Fruit fly (Drosophila melanogaster) whole organism, embryonic: ENCODE data around the gene CG14154.

ENCODE experiments used
- B-H1 ChIP-seq: fragments of 200-800 bp; sonication (Bioruptor generic); IDR thresholded peaks from 3 replicates; pipeline ENCODE4 v1.3.6; 2022; ENCODE audit warnings: missing biosample characterization, missing genetic modification characterization
- CG11247 ChIP-seq: fragments of 200-800 bp; sonication (Bioruptor generic); IDR thresholded peaks from 2 replicates; pipeline ENCODE4 v1.3.6; 2022; ENCODE audit warnings: missing biosample characterization, missing genetic modification characterization
- CG11504 ChIP-seq: fragments of 200-800 bp; sonication (Bioruptor generic); optimal IDR thresholded peaks from 3 replicates; lab custom pipeline; 2019; ENCODE audit warnings: missing biosample characterization, mild to moderate bottlenecking, missing genetic modification characterization, moderate library complexity
- CG12769 ChIP-seq: fragments of 200-800 bp; sonication (Bioruptor generic); optimal IDR thresholded peaks from 2 replicates; lab custom pipeline; 2019; ENCODE audit warnings: missing biosample characterization, mild to moderate bottlenecking, missing genetic modification characterization, moderate library complexity
- CG14710 ChIP-seq: fragments of 200-800 bp; sonication (Bioruptor generic); optimal IDR thresholded peaks from 3 replicates; lab custom pipeline; 2019; ENCODE audit warnings: missing biosample characterization, mild to moderate bottlenecking, missing genetic modification characterization, moderate library complexity
- CG17328 ChIP-seq: fragments of 200-800 bp; sonication (Bioruptor generic); IDR thresholded peaks from 2 replicates; pipeline ENCODE4 v1.3.6; 2022; ENCODE audit warnings: missing biosample characterization, missing genetic modification characterization
- CG17361 ChIP-seq: fragments of 200-800 bp; sonication (Bioruptor generic); IDR thresholded peaks from 3 replicates; pipeline ENCODE4 v1.3.6; 2022; ENCODE audit warnings: missing biosample characterization, missing genetic modification characterization
- CG18619 ChIP-seq: fragments of 200-800 bp; sonication (Bioruptor generic); optimal IDR thresholded peaks from 3 replicates; lab custom pipeline; 2017; ENCODE audit warnings: missing biosample characterization, mild to moderate bottlenecking, missing genetic modification characterization
- CG2129 ChIP-seq: fragments of 200-800 bp; sonication (Bioruptor generic); IDR thresholded peaks from 2 replicates; pipeline ENCODE4 v1.3.6; 2022; ENCODE audit warnings: missing biosample characterization, missing genetic modification characterization; ENCODE audit not compliant: partially characterized antibody
- CG2199 ChIP-seq: fragments of 200-800 bp; sonication (Bioruptor generic); IDR thresholded peaks from 3 replicates; pipeline ENCODE4 v1.3.6; 2022; ENCODE audit warnings: missing biosample characterization, missing genetic modification characterization
- CG30403 ChIP-seq: fragments of 200-800 bp; sonication (Bioruptor generic); optimal IDR thresholded peaks from 3 replicates; lab custom pipeline; 2016; ENCODE audit warnings: missing biosample characterization, missing genetic modification characterization
- CG3163 ChIP-seq: fragments of 200-800 bp; sonication (Bioruptor generic); optimal IDR thresholded peaks from 3 replicates; lab custom pipeline; 2016; ENCODE audit warnings: missing biosample characterization, missing genetic modification characterization
- CG32532 ChIP-seq: fragments of 200-800 bp; sonication (Bioruptor generic); IDR thresholded peaks from 2 replicates; pipeline ENCODE4 v1.3.6; 2022; ENCODE audit warnings: missing biosample characterization, missing genetic modification characterization
- CG4328 ChIP-seq: fragments of 200-800 bp; sonication (Bioruptor generic); optimal IDR thresholded peaks from 3 replicates; lab custom pipeline; 2017; ENCODE audit warnings: missing biosample characterization, missing genetic modification reagents, missing genetic modification characterization
- CG4360 ChIP-seq: fragments of 200-800 bp; sonication (Bioruptor generic); IDR thresholded peaks from 2 replicates; pipeline ENCODE4 v1.3.6; 2022; ENCODE audit warnings: missing biosample characterization, missing genetic modification characterization
- CG4854 ChIP-seq: fragments of 200-800 bp; sonication (Bioruptor generic); optimal IDR thresholded peaks from 2 replicates; lab custom pipeline; 2016; ENCODE audit warnings: missing biosample characterization, missing genetic modification characterization, inconsistent platforms
- Dbx ChIP-seq: fragments of 200-800 bp; sonication (Bioruptor generic); IDR thresholded peaks from 3 replicates; pipeline ENCODE4 v1.3.6; 2022; ENCODE audit warnings: missing biosample characterization, missing genetic modification characterization
- Deaf1 ChIP-seq: fragments of 200-800 bp; optimal IDR thresholded peaks from 3 replicates; lab custom pipeline; 2019; ENCODE audit warnings: missing biosample characterization, mild to moderate bottlenecking, missing genetic modification characterization, moderate library complexity
- Dek ChIP-seq: fragments of 200-800 bp; sonication (Bioruptor generic); optimal IDR thresholded peaks from 3 replicates; lab custom pipeline; 2019; ENCODE audit warnings: missing biosample characterization, mild to moderate bottlenecking, missing genetic modification characterization, moderate library complexity
- Dll ChIP-seq: fragments of 200-800 bp; sonication (Bioruptor generic); IDR thresholded peaks from 4 replicates; pipeline ENCODE4 v1.3.6; 2022; ENCODE audit warnings: missing biosample characterization, missing genetic modification characterization; ENCODE audit not compliant: partially characterized antibody
- ERR ChIP-seq: fragments of 200-800 bp; sonication (Bioruptor generic); optimal IDR thresholded peaks from 2 replicates; lab custom pipeline; 2016; ENCODE audit warnings: missing biosample characterization, missing genetic modification characterization
- Elba2 ChIP-seq: fragments of 200-800 bp; sonication (Bioruptor generic); optimal IDR thresholded peaks from 3 replicates; lab custom pipeline; 2016; ENCODE audit warnings: missing biosample characterization, missing genetic modification characterization
- Ets97D ChIP-seq: fragments of 200-800 bp; sonication (Bioruptor generic); optimal IDR thresholded peaks from 3 replicates; lab custom pipeline; 2016; ENCODE audit warnings: missing biosample characterization, missing genetic modification characterization
- Pdp1 ChIP-seq, 2 experiments: fragments of 200-800 bp; sonication (Bioruptor generic); optimal IDR thresholded peaks; 3 replicates each; lab custom pipeline; 2016; ENCODE audit warnings: missing biosample characterization in 2 of 2, missing genetic modification characterization in 2 of 2, mild to moderate bottlenecking in 1 of 2, moderate library complexity in 1 of 2
- Poxn ChIP-seq: fragments of 200-800 bp; sonication (Bioruptor generic); IDR thresholded peaks from 2 replicates; pipeline ENCODE4 v1.3.6; 2022; ENCODE audit warnings: missing biosample characterization, missing genetic modification characterization
- Ptx1 ChIP-seq: fragments of 200-800 bp; sonication (Bioruptor generic); IDR thresholded peaks from 2 replicates; pipeline ENCODE4 v1.3.6; 2022; ENCODE audit warnings: missing biosample characterization, missing genetic modification characterization
- Side ChIP-seq: fragments of 200-800 bp; sonication (Bioruptor generic); optimal IDR thresholded peaks from 2 replicates; lab custom pipeline; 2016; ENCODE audit warnings: missing biosample characterization, missing genetic modification characterization
- Sox100B ChIP-seq: fragments of 200-800 bp; sonication (Bioruptor generic); optimal IDR thresholded peaks from 3 replicates; lab custom pipeline; 2018; ENCODE audit warnings: missing biosample characterization, mild to moderate bottlenecking, missing genetic modification characterization
- Sry-β ChIP-seq: fragments of 200-800 bp; sonication (Bioruptor generic); optimal IDR thresholded peaks from 2 replicates; lab custom pipeline; 2018; ENCODE audit warnings: missing biosample characterization, mild to moderate bottlenecking, missing genetic modification characterization, moderate library complexity
- Stat92E ChIP-seq, 3 experiments: fragments of >200 bp in 2 of 3; fragments of 200-800 bp in 1 of 3; sonication (Bioruptor generic) in 1 of 3; optimal IDR thresholded peaks; 2 replicates each; lab custom pipeline; 2017 to 2019; ENCODE audit warnings: missing biosample characterization in 3 of 3, missing genetic modification characterization in 3 of 3, mild to moderate bottlenecking in 1 of 3, moderate library complexity in 1 of 3
- ac ChIP-seq: fragments of 200-800 bp; sonication (Bioruptor generic); optimal IDR thresholded peaks from 3 replicates; lab custom pipeline; 2017; ENCODE audit warnings: missing biosample characterization, mild to moderate bottlenecking, missing genetic modification characterization
- amos ChIP-seq: fragments of 200-800 bp; sonication (Bioruptor generic); IDR thresholded peaks from 2 replicates; pipeline ENCODE4 v1.3.6; 2022; ENCODE audit warnings: missing biosample characterization, missing genetic modification characterization; ENCODE audit not compliant: partially characterized antibody
- bab2 ChIP-seq: fragments of 200-800 bp; sonication (Bioruptor generic); optimal IDR thresholded peaks from 2 replicates; lab custom pipeline; 2016; ENCODE audit warnings: missing biosample characterization, missing genetic modification characterization
- bowl ChIP-seq: fragments of 200-800 bp; sonication (Bioruptor generic); IDR thresholded peaks from 2 replicates; pipeline ENCODE4 v1.3.6; 2022; ENCODE audit warnings: missing biosample characterization, missing genetic modification characterization
- chinmo ChIP-seq: fragments of 200-800 bp; sonication (Bioruptor generic); IDR thresholded peaks from 4 replicates; pipeline ENCODE4 v1.3.6; 2022; ENCODE audit warnings: missing biosample characterization, missing genetic modification characterization; ENCODE audit not compliant: partially characterized antibody
- crc ChIP-seq: fragments of 200-800 bp; sonication (Bioruptor generic); optimal IDR thresholded peaks from 2 replicates; lab custom pipeline; 2016; ENCODE audit warnings: missing biosample characterization, missing genetic modification characterization
- danr ChIP-seq: fragments of 200-800 bp; sonication (Bioruptor generic); IDR thresholded peaks from 2 replicates; pipeline ENCODE4 v1.3.6; 2022; ENCODE audit warnings: missing biosample characterization, missing genetic modification characterization
- exex ChIP-seq: fragments of 200-800 bp; sonication (Bioruptor generic); optimal IDR thresholded peaks from 4 replicates; lab custom pipeline; 2018; ENCODE audit warnings: missing biosample characterization, mild to moderate bottlenecking, missing genetic modification characterization, moderate library complexity
- fd96Cb ChIP-seq: fragments of 200-800 bp; sonication (Bioruptor generic); optimal IDR thresholded peaks from 2 replicates; lab custom pipeline; 2018; ENCODE audit warnings: missing biosample characterization, mild to moderate bottlenecking, missing genetic modification characterization, moderate library complexity
- gsb-n ChIP-seq: fragments of 200-800 bp; sonication (Bioruptor generic); optimal IDR thresholded peaks from 3 replicates; lab custom pipeline; 2018; ENCODE audit warnings: missing biosample characterization, mild to moderate bottlenecking, missing genetic modification characterization
- hbn ChIP-seq: fragments of 200-800 bp; sonication (Bioruptor generic); IDR thresholded peaks from 2 replicates; pipeline ENCODE4 v1.3.6; 2022; ENCODE audit warnings: missing biosample characterization, missing genetic modification characterization; ENCODE audit not compliant: partially characterized antibody
- pzg ChIP-seq: fragments of 200-800 bp; sonication (Bioruptor generic); optimal IDR thresholded peaks from 3 replicates; lab custom pipeline; 2018; ENCODE audit warnings: missing biosample characterization, mild to moderate bottlenecking, missing genetic modification characterization, moderate library complexity
- ro ChIP-seq: fragments of 200-800 bp; sonication (Bioruptor generic); IDR thresholded peaks from 2 replicates; pipeline ENCODE4 v1.3.6; 2022; ENCODE audit warnings: missing biosample characterization, missing genetic modification characterization
- scrt ChIP-seq: fragments of 200-800 bp; sonication (Bioruptor generic); optimal IDR thresholded peaks from 2 replicates; lab custom pipeline; 2018; ENCODE audit warnings: missing biosample characterization, mild to moderate bottlenecking, missing genetic modification characterization, moderate library complexity
- sob ChIP-seq: fragments of 200-800 bp; sonication (Bioruptor generic); IDR thresholded peaks from 2 replicates; pipeline ENCODE4 v1.3.6; 2022; ENCODE audit warnings: missing biosample characterization, missing genetic modification characterization
- sqz ChIP-seq: fragments of 200-800 bp; sonication (Bioruptor generic); optimal IDR thresholded peaks from 3 replicates; lab custom pipeline; 2018; ENCODE audit warnings: missing biosample characterization, mild to moderate bottlenecking, missing genetic modification characterization
- stc ChIP-seq: fragments of 200-800 bp; sonication (Bioruptor generic); IDR thresholded peaks from 2 replicates; pipeline ENCODE4 v1.3.6; 2022; ENCODE audit warnings: missing biosample characterization, missing genetic modification characterization
- trem ChIP-seq: fragments of 200-800 bp; optimal IDR thresholded peaks from 3 replicates; lab custom pipeline; 2019; ENCODE audit warnings: missing biosample characterization, mild to moderate bottlenecking, missing genetic modification characterization, moderate library complexity
- vfl ChIP-seq: fragments of 200-800 bp; sonication (Bioruptor generic); optimal IDR thresholded peaks from 2 replicates; lab custom pipeline; 2016; ENCODE audit warnings: missing biosample characterization, missing genetic modification characterization
- zfh1 ChIP-seq: fragments of 200-800 bp; sonication (Bioruptor generic); IDR thresholded peaks from 3 replicates; pipeline ENCODE4 v1.3.6; 2022; ENCODE audit warnings: missing biosample characterization, missing genetic modification characterization

The CG14154 gene

DNA sequence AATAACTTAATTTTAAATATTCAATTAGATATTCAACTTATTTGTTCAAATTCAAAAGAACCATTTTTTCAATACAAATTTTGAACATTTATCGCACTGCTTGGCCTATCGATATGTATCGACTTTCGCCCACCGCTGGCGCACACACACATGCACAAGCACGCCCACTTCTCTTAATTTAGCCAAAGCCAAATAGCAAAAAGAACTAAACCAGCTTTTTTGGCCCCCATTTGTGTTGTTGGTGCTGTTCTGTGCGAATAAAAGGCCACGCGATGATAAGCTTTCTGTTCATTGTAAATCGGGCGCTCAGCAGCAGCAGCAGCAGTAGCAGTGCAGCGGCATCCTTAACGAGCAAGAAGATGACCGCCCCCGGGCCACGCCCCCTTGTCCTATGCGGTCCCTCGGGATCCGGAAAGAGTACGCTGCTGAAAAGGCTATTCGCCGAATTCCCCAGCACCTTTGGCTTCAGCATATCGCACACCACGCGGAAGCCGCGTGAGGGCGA lies 49.3 kb downstream of the CG14154 start, which contains the start of gene CG11811 (continued):
- TF ChIP-seq Ptx1 (GFP tag; lab: Robert Waterston, UW) (no peak), Dbx (GFP tag; lab: Robert Waterston, UW) (peak; percentile 28; the same call in 1 of the 3 replicates), CG30403 (GFP tag; lab: Kevin White, UChicago) (no peak), sob (GFP tag; lab: Robert Waterston, UW) (no peak), bab2 (GFP tag; lab: Kevin White, UChicago) (no peak), stc (GFP tag; lab: Robert Waterston, UW) (no peak), Sox100B (GFP tag; lab: Kevin White, UChicago) (no peak), zfh1 (GFP tag; lab: Robert Waterston, UW) (no peak), Elba2 (GFP tag; lab: Kevin White, UChicago) (no peak), Stat92E (GFP tag; optimal IDR thresholded peaks at IDR 0.05; lab: Kevin White, UChicago) (no peak), trem (tag; lab: Kevin White, UChicago) (peak; percentile 46), Deaf1 (no peak), chinmo (GFP tag; lab: Robert Waterston, UW) (peak; percentile 81; the same call in 3 of the 4 replicates), ERR (GFP tag; lab: Kevin White, UChicago) (no peak), danr (GFP tag; lab: Robert Waterston, UW) (no peak), CG17328 (no peak), hbn (GFP tag; lab: Robert Waterston, UW) (peak; percentile 67; the same call in 1 of the 2 replicates), Dek (tag; lab: Kevin White, UChicago) (no peak), crc (GFP tag; lab: Kevin White, UChicago) (no peak), Sry-β (no peak), Dll (GFP tag; lab: Robert Waterston, UW) (peak; percentile 81), Ets97D (peak; percentile 19), vfl (no peak), Pdp1 (GFP tag; optimal IDR thresholded peaks at IDR 0.05; lab: Kevin White, UChicago) (peak in 1 of 2 experiments; percentile 15), fd96Cb (tag; lab: Kevin White, UChicago) (no peak), CG11247 (no peak), Side (GFP tag; lab: Kevin White, UChicago) (no peak), gsb-n (tag; lab: Kevin White, UChicago) (no peak), exex (tag; lab: Kevin White, UChicago) (no peak), scrt (GFP tag; lab: Kevin White, UChicago) (no peak), CG32532 (GFP tag; lab: Robert Waterston, UW) (0 out of 2 replicates have a peak, but pooled peaks have one; percentile 36), CG12769 (tag; lab: Kevin White, UChicago) (peak; percentile 86), CG4360 (GFP tag; lab: Robert Waterston, UW) (no peak), ro (GFP tag; lab: Robert Waterston, UW) (no peak), amos (GFP tag; lab: Robert Waterston, UW) (peak; percentile 87), bowl (no peak), ac (GFP tag; lab: Kevin White, UChicago) (no peak), CG14710 (tag; lab: Kevin White, UChicago) (peak; percentile 75), CG3163 (peak; percentile 84), CG2129 (GFP tag; lab: Robert Waterston, UW) (peak; percentile 54), sqz (GFP tag; lab: Kevin White, UChicago) (peak; percentile 2), CG11504 (tag; lab: Kevin White, UChicago) (no peak), Poxn (GFP tag; lab: Robert Waterston, UW) (no peak), CG17361 (GFP tag; lab: Robert Waterston, UW) (0 out of 3 replicates have a peak, but pooled peaks have one; percentile 13), CG18619 (GFP tag; lab: Kevin White, UChicago) (no peak), CG2199 (GFP tag; lab: Robert Waterston, UW) (no peak), CG4328 (GFP tag; lab: Kevin White, UChicago) (no peak), pzg (GFP tag; lab: Kevin White, UChicago) (peak; percentile 62), CG4854 (peak; percentile 32), B-H1 (GFP tag; lab: Robert Waterston, UW) (no peak)
